Fruit fly (Drosophila melanogaster): ENCODE data around the gene Sap47.
A peak's percentile ranks its signal among the peaks of the same experiment; 100 is the strongest.

Sap47 gene

DNA sequence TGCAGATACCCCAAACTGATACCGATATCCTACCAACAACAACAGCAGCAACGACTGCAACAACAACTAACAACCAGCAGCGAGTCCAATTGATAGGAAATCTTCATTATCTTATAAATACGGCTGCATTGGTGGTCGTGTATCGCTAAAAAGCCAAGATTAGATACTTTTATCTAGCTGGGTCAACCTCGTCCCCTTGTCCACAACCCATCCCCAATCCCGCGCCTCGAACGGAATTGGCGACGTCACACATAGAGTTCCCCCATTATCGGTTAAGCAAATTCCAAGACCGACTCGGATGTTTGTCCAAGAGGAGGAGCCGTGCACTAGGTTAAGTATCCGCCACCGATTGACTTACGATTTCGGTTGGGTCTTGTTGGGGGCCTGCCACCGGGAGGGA is 73.4 kb downstream of the Sap47 start:
- TF ChIP-seq cyc (GFP tag; optimal IDR thresholded peaks at IDR 0.05), result no peak
- TF ChIP-seq pdm3 (GFP tag; optimal IDR thresholded peaks at IDR 0.05), result no peak
- no peak for TF ChIP-seq Gug (GFP tag; IDR thresholded peaks at IDR 0.05)
- no peak for TF ChIP-seq Sox15 (GFP tag; optimal IDR thresholded peaks at IDR 0.05)
- peak; percentile 27 for TF ChIP-seq fkh (GFP tag; optimal IDR thresholded peaks at IDR 0.05)

DNA sequence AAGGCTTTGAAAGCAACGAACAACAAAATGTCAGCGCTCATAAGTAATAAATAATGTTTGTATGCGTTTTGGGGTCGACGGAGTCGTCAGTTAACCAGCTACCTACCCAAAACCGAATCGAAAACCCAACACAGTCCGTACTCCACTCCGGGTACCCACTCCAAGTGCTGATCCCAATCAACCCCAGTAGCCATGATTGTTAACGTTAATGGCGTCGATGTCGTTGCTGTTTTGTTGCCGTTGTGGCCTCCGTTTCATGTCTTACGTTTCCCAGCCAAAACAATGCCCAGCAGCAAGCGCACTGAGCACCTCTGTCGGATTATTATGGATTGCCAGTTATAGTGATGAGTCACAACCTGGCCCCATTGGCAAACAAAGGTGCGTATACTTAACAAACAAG is 74.1 kb downstream of the Sap47 start, which contains the start of gene GATAe:
TSS of gene GATAe (plus strand) at position 76 of the 400 bp plus-strand sequence.
- TF ChIP-seq CG3032 (tag; optimal IDR thresholded peaks at IDR 0.05) (no peak), CG7368 (GFP tag; optimal IDR thresholded peaks at IDR 0.05) (no peak), CG6163 (GFP tag; IDR thresholded peaks at IDR 0.05) (no peak), CG16779 (tag; optimal IDR thresholded peaks at IDR 0.05) (no peak), fkh (GFP tag; optimal IDR thresholded peaks at IDR 0.05) (peak; percentile 8), CG10631 (GFP tag; optimal IDR thresholded peaks at IDR 0.05) (no peak), Sox14 (GFP tag; optimal IDR thresholded peaks at IDR 0.05) (peak; percentile 3), Ets96B (tag; optimal IDR thresholded peaks at IDR 0.05) (no peak), Eip78C (GFP tag) (peak; percentile 33), Ets21C (GFP tag; optimal IDR thresholded peaks at IDR 0.05) (no peak), vri (GFP tag; optimal IDR thresholded peaks at IDR 0.05) (peak; percentile 49)

DNA sequence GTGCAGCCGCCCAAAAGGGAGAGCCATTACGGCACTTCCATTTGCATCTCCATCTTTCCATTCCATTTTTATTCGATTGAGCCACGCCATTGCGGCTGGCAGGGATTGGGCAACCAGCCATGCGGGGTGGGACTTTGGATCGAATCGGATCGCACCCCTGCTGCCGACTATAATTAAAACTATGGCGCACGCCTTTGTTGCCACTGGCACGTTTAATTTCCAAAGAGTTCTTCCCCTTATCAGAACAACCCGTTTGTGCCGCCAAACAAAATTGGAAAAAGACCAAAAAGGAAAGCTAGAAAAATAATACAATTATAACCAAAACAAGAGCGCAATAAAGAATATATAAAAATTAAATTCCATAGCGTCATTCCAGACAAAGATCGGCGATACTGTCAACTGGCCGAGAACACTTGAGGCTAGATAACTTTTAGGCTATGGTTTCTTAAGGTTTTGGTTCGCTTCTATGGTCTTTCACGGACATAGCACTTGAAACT is 75.2 kb downstream of the Sap47 start:
- TF ChIP-seq CG6163 (GFP tag; IDR thresholded peaks at IDR 0.05) (no peak), topi (GFP tag; optimal IDR thresholded peaks at IDR 0.05) (no peak), CG4318 (GFP tag; optimal IDR thresholded peaks at IDR 0.05) (no peak), ss (GFP tag; optimal IDR thresholded peaks at IDR 0.05) (no peak), Hr39 (GFP tag; optimal IDR thresholded peaks at IDR 0.05) (no peak), salr (GFP tag; optimal IDR thresholded peaks at IDR 0.05) (no peak), Ets96B (tag; optimal IDR thresholded peaks at IDR 0.05) (no peak), Hr38 (GFP tag; optimal IDR thresholded peaks at IDR 0.05) (no peak)

Measured in whole organism, prepupa.